Fruit fly (Drosophila melanogaster) whole organism, prepupa: Measurements from ENCODE around the gene spz4.

Source experiments
- Blimp-1 ChIP-seq: fragments of 200-800 bp; sonication (Bioruptor generic); optimal IDR thresholded peaks from 3 replicates; lab custom pipeline; 2017; ENCODE audit warnings: missing biosample characterization, missing genetic modification characterization, mild to moderate bottlenecking, moderate library complexity, missing genetic modification reagents
- CG11294 ChIP-seq: fragments of 200-800 bp; sonication (Bioruptor generic); IDR thresholded peaks from 2 replicates; pipeline ENCODE4 v1.3.6; 2022; ENCODE audit warnings: missing biosample characterization, missing genetic modification characterization
- CG11762 ChIP-seq: fragments of 200-800 bp; sonication (Bioruptor generic); optimal IDR thresholded peaks from 3 replicates; lab custom pipeline; 2016; ENCODE audit warnings: missing biosample characterization, missing genetic modification characterization; ENCODE audit not compliant: insufficient read depth
- CG1621 ChIP-seq: fragments of 200-800 bp; sonication (Bioruptor generic); optimal IDR thresholded peaks from 3 replicates; lab custom pipeline; 2018; ENCODE audit warnings: missing biosample characterization, mild to moderate bottlenecking, missing genetic modification characterization
- CG16779 ChIP-seq: fragments of 200-800 bp; sonication (Bioruptor generic); optimal IDR thresholded peaks from 3 replicates; lab custom pipeline; 2017; ENCODE audit warnings: missing biosample characterization, mild to moderate bottlenecking, missing genetic modification characterization
- CG3032 ChIP-seq: fragments of 200-800 bp; optimal IDR thresholded peaks from 2 replicates; lab custom pipeline; 2019; ENCODE audit warnings: missing biosample characterization, mild to moderate bottlenecking, missing genetic modification characterization, moderate library complexity
- CG31627 ChIP-seq: fragments of 200-800 bp; sonication (Bioruptor generic); optimal IDR thresholded peaks from 3 replicates; lab custom pipeline; 2016; ENCODE audit warnings: missing biosample characterization, missing genetic modification characterization
- CG32006 ChIP-seq: fragments of 200-800 bp; sonication (Bioruptor generic); optimal IDR thresholded peaks from 3 replicates; lab custom pipeline; 2017; ENCODE audit warnings: missing biosample characterization, mild to moderate bottlenecking, missing genetic modification characterization
- CG34406 ChIP-seq: fragments of 200-800 bp; sonication (Bioruptor generic); optimal IDR thresholded peaks from 3 replicates; lab custom pipeline; 2016; ENCODE audit warnings: missing biosample characterization, missing genetic modification characterization
- CG3919 ChIP-seq: fragments of 200-800 bp; sonication (Bioruptor generic); optimal IDR thresholded peaks from 3 replicates; lab custom pipeline; 2016; ENCODE audit warnings: missing biosample characterization, missing genetic modification characterization
- CG4318 ChIP-seq: fragments of 200-800 bp; sonication (Bioruptor generic); optimal IDR thresholded peaks from 3 replicates; lab custom pipeline; 2017; ENCODE audit warnings: missing biosample characterization, mild to moderate bottlenecking, missing genetic modification characterization
- CG6163 ChIP-seq: fragments of 200-800 bp; sonication (Bioruptor generic); IDR thresholded peaks from 3 replicates; pipeline ENCODE4 v1.3.6; 2022; ENCODE audit warnings: missing biosample characterization, missing genetic modification characterization
- CG6276 ChIP-seq: fragments of 200-800 bp; sonication (Bioruptor generic); optimal IDR thresholded peaks from 2 replicates; lab custom pipeline; 2017; ENCODE audit warnings: missing biosample characterization, mild to moderate bottlenecking, missing genetic modification characterization
- CG6792 ChIP-seq: fragments of 200-800 bp; sonication (Bioruptor generic); optimal IDR thresholded peaks from 3 replicates; lab custom pipeline; 2016; ENCODE audit warnings: missing biosample characterization, missing genetic modification characterization
- CG6854 ChIP-seq: fragments of 200-800 bp; sonication (Bioruptor generic); optimal IDR thresholded peaks from 2 replicates; lab custom pipeline; 2017; ENCODE audit warnings: missing biosample characterization, mild to moderate bottlenecking, missing genetic modification characterization
- CG7368 ChIP-seq: fragments of 200-800 bp; sonication (Bioruptor generic); optimal IDR thresholded peaks from 3 replicates; lab custom pipeline; 2016; ENCODE audit warnings: missing biosample characterization, missing genetic modification characterization
- CG8319 ChIP-seq: fragments of 200-800 bp; sonication (Bioruptor generic); optimal IDR thresholded peaks from 3 replicates; lab custom pipeline; 2016; ENCODE audit warnings: missing biosample characterization, missing genetic modification characterization
- CG8632 ChIP-seq: fragments of 200-800 bp; sonication (Bioruptor generic); optimal IDR thresholded peaks from 3 replicates; lab custom pipeline; 2016; ENCODE audit warnings: missing biosample characterization, missing genetic modification characterization
- CG9139 ChIP-seq: fragments of 200-800 bp; sonication (Bioruptor generic); optimal IDR thresholded peaks from 3 replicates; lab custom pipeline; 2017; ENCODE audit warnings: missing biosample characterization, mild to moderate bottlenecking, missing genetic modification characterization
- Eip75B ChIP-seq: fragments of 200-800 bp; sonication (Bioruptor generic); optimal IDR thresholded peaks from 3 replicates; lab custom pipeline; 2016; ENCODE audit warnings: missing biosample characterization, missing genetic modification characterization
- Eip78C ChIP-seq: fragments of 200-800 bp; sonication (Bioruptor generic); peaks from one replicate; lab custom pipeline; 2016; ENCODE audit warnings: missing biosample characterization, missing genetic modification characterization
- Eip93F ChIP-seq: fragments of 200-800 bp; sonication (Bioruptor generic); optimal IDR thresholded peaks from 2 replicates; lab custom pipeline; 2016; ENCODE audit warnings: missing biosample characterization, mild to moderate bottlenecking, missing genetic modification characterization
- Ets21C ChIP-seq: fragments of 200-800 bp; sonication (Bioruptor generic); optimal IDR thresholded peaks from 3 replicates; lab custom pipeline; 2016; ENCODE audit warnings: missing biosample characterization, missing genetic modification characterization
- Ets96B ChIP-seq: fragments of 200-800 bp; optimal IDR thresholded peaks from 2 replicates; lab custom pipeline; 2019; ENCODE audit warnings: missing biosample characterization, mild to moderate bottlenecking, missing genetic modification characterization, moderate library complexity
- Gug ChIP-seq: fragments of 200-800 bp; sonication (Bioruptor generic); IDR thresholded peaks from 2 replicates; pipeline ENCODE4 v1.3.6; 2022; ENCODE audit warnings: missing biosample characterization, missing genetic modification characterization
- Hr38 ChIP-seq: sonication (Bioruptor generic); optimal IDR thresholded peaks from 2 replicates; lab custom pipeline; 2016; ENCODE audit warnings: missing biosample characterization, missing genetic modification characterization
- Hr39 ChIP-seq: fragments of 200-800 bp; sonication (Bioruptor generic); optimal IDR thresholded peaks from 2 replicates; lab custom pipeline; 2016; ENCODE audit warnings: missing biosample characterization, missing genetic modification characterization
- Hr4 ChIP-seq: fragments of 200-800 bp; sonication (Bioruptor generic); optimal IDR thresholded peaks from 3 replicates; lab custom pipeline; 2016; ENCODE audit warnings: missing biosample characterization, missing genetic modification characterization
- Lpt ChIP-seq: fragments of 200-800 bp; sonication (Bioruptor generic); optimal IDR thresholded peaks from 3 replicates; lab custom pipeline; 2016; ENCODE audit warnings: missing biosample characterization, missing genetic modification characterization
- Met ChIP-seq: fragments of 200-800 bp; sonication (Bioruptor generic); optimal IDR thresholded peaks from 3 replicates; lab custom pipeline; 2016; ENCODE audit warnings: missing biosample characterization, missing genetic modification characterization
- OdsH ChIP-seq: fragments of 200-800 bp; sonication (Bioruptor generic); optimal IDR thresholded peaks from 3 replicates; lab custom pipeline; 2016; ENCODE audit warnings: missing biosample characterization, missing genetic modification characterization
- Smox ChIP-seq: fragments of 200-800 bp; sonication (Bioruptor generic); optimal IDR thresholded peaks from 3 replicates; lab custom pipeline; 2016; ENCODE audit warnings: missing biosample characterization, missing genetic modification characterization
- Sox102F ChIP-seq: fragments of 200-800 bp; sonication (Bioruptor generic); optimal IDR thresholded peaks from 2 replicates; lab custom pipeline; 2016; ENCODE audit warnings: missing biosample characterization, mild to moderate bottlenecking, missing genetic modification characterization
- Sox14 ChIP-seq: fragments of 200-800 bp; sonication (Bioruptor generic); optimal IDR thresholded peaks from 3 replicates; lab custom pipeline; 2016; ENCODE audit warnings: missing biosample characterization, missing genetic modification characterization
- Sox15 ChIP-seq: fragments of 200-800 bp; sonication (Bioruptor generic); optimal IDR thresholded peaks from 3 replicates; lab custom pipeline; 2016; ENCODE audit warnings: missing biosample characterization, missing genetic modification characterization
- achi ChIP-seq: fragments of 200-800 bp; sonication (Bioruptor generic); optimal IDR thresholded peaks from 3 replicates; lab custom pipeline; 2016; ENCODE audit warnings: missing biosample characterization, missing genetic modification characterization
- acj6 ChIP-seq: fragments of 200-800 bp; sonication (Bioruptor generic); optimal IDR thresholded peaks from 3 replicates; lab custom pipeline; 2016; ENCODE audit warnings: missing biosample characterization, missing genetic modification characterization
- cyc ChIP-seq: fragments of 200-800 bp; sonication (Bioruptor generic); optimal IDR thresholded peaks from 3 replicates; lab custom pipeline; 2016; ENCODE audit warnings: missing biosample characterization, missing genetic modification characterization
- dac ChIP-seq: fragments of 200-800 bp; sonication (Bioruptor generic); optimal IDR thresholded peaks from 2 replicates; lab custom pipeline; 2017; ENCODE audit warnings: missing biosample characterization, mild to moderate bottlenecking, missing genetic modification characterization
- dsx ChIP-seq: fragments of 200-800 bp; optimal IDR thresholded peaks from 3 replicates; lab custom pipeline; 2019; ENCODE audit warnings: missing biosample characterization, mild to moderate bottlenecking, missing genetic modification characterization, moderate library complexity; ENCODE audit not compliant: poor library complexity, severe bottlenecking
- eg ChIP-seq: fragments of 200-800 bp; sonication (Bioruptor generic); IDR thresholded peaks from 3 replicates; pipeline ENCODE4 v1.3.6; 2022; ENCODE audit warnings: missing biosample characterization, missing genetic modification characterization
- esn ChIP-seq: fragments of 200-800 bp; sonication (Bioruptor generic); optimal IDR thresholded peaks from 2 replicates; lab custom pipeline; 2016; ENCODE audit warnings: missing biosample characterization, mild to moderate bottlenecking, missing genetic modification characterization, moderate library complexity
- fd59A ChIP-seq: fragments of 200-800 bp; sonication (Bioruptor generic); optimal IDR thresholded peaks from 2 replicates; lab custom pipeline; 2017; ENCODE audit warnings: missing biosample characterization, mild to moderate bottlenecking, missing genetic modification characterization, missing genetic modification reagents
- fd85E ChIP-seq: fragments of 200-800 bp; sonication (Bioruptor generic); optimal IDR thresholded peaks from 3 replicates; lab custom pipeline; 2016; ENCODE audit warnings: missing biosample characterization, missing genetic modification characterization
- fkh ChIP-seq: fragments of 200-800 bp; sonication (Bioruptor generic); optimal IDR thresholded peaks from 3 replicates; lab custom pipeline; 2017; ENCODE audit warnings: missing biosample characterization, mild to moderate bottlenecking, missing genetic modification characterization, moderate library complexity
- lz ChIP-seq: fragments of 200-800 bp; sonication (Bioruptor generic); optimal IDR thresholded peaks from 3 replicates; lab custom pipeline; 2016; ENCODE audit warnings: missing biosample characterization, missing genetic modification characterization
- net ChIP-seq: fragments of 200-800 bp; sonication (Bioruptor generic); optimal IDR thresholded peaks from 3 replicates; lab custom pipeline; 2016; ENCODE audit warnings: missing biosample characterization, missing genetic modification characterization
- pdm3 ChIP-seq: fragments of 200-800 bp; sonication (Bioruptor generic); optimal IDR thresholded peaks from 3 replicates; lab custom pipeline; 2016; ENCODE audit warnings: missing biosample characterization, missing genetic modification characterization
- salr ChIP-seq, 2 experiments: fragments of 200-800 bp; sonication (Bioruptor generic); optimal IDR thresholded peaks; 3 replicates each; lab custom pipeline; 2016 to 2018; ENCODE audit warnings: missing biosample characterization in 2 of 2, missing genetic modification characterization in 2 of 2, mild to moderate bottlenecking in 1 of 2
- ss ChIP-seq, 2 experiments: fragments of 200-800 bp; sonication (Bioruptor generic); optimal IDR thresholded peaks; 2 replicates in 1 of 2; 3 replicates in 1 of 2; lab custom pipeline; 2017 to 2018; ENCODE audit warnings: mild to moderate bottlenecking in 2 of 2, missing biosample characterization in 2 of 2, missing genetic modification characterization in 2 of 2, moderate library complexity in 1 of 2
- svp ChIP-seq: fragments of 200-800 bp; sonication (Bioruptor generic); peaks from one replicate; lab custom pipeline; 2016; ENCODE audit warnings: missing biosample characterization, missing genetic modification characterization
- topi ChIP-seq: fragments of 200-800 bp; sonication (Bioruptor generic); optimal IDR thresholded peaks from 3 replicates; lab custom pipeline; 2016; ENCODE audit warnings: missing biosample characterization, missing genetic modification characterization
- vri ChIP-seq: fragments of 200-800 bp; sonication (Bioruptor generic); optimal IDR thresholded peaks from 3 replicates; lab custom pipeline; 2016; ENCODE audit warnings: missing biosample characterization, mild to moderate bottlenecking, missing genetic modification characterization

Gene spz4

DNA sequence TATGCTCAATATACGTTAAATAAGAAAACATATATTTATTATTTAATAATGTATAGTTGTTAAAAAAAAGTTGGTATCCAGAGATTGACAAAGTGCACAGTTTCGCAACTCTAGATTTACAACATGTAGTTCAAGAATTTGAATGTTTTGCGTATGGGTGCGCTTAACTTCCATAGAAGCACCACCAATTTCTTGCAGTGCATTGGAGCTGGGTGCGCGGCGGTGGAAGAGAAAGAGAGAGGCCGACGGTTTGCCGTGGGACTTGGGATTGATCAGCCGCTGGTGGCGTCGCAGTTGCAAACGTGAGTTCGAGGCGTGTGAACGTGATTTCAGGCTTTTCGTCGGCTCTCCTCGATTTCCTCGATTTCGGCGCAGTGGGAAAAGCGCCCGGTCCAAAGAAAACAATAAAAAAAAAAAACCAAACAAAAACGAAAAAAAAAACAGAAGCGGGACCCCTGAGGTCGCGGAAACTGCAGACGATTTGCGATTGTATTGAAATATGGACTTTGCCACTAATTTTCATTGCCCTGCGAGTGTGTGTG lies at the start of gene spz4:
TSS of gene spz4 (plus strand) at position 289 of the 542 bp plus-strand sequence.
- peak; percentile 11 for TF ChIP-seq esn (GFP tag; lab: Kevin White, UChicago)
- peak; percentile 6 for TF ChIP-seq CG8632 (GFP tag; lab: Kevin White, UChicago)
- TF ChIP-seq Lpt (GFP tag; lab: Kevin White, UChicago) = no peak
- TF ChIP-seq Sox14 = no peak
- no peak for TF ChIP-seq fd59A (GFP tag; lab: Kevin White, UChicago)
- TF ChIP-seq CG34406 (GFP tag; lab: Kevin White, UChicago) = peak; percentile 20
- no peak for TF ChIP-seq Ets96B (tag; lab: Kevin White, UChicago)
- no peak for TF ChIP-seq CG6163 (GFP tag; lab: Robert Waterston, UW)
- peak; percentile 74 for TF ChIP-seq CG32006
- no peak for TF ChIP-seq Eip75B (GFP tag; lab: Kevin White, UChicago)
- no peak for TF ChIP-seq dac (GFP tag; lab: Kevin White, UChicago)
- TF ChIP-seq Met (GFP tag; lab: Kevin White, UChicago) = no peak
- TF ChIP-seq Blimp-1 (GFP tag; lab: Kevin White, UChicago) = no peak
- TF ChIP-seq CG16779 = no peak
- peak in 1 of 2 experiments; percentile 28 for TF ChIP-seq salr (GFP tag; optimal IDR thresholded peaks at IDR 0.05; lab: Kevin White, UChicago)
- no peak for TF ChIP-seq net (GFP tag; lab: Kevin White, UChicago)
- TF ChIP-seq Sox15 = no peak
- no peak for TF ChIP-seq CG11762
- TF ChIP-seq fd85E = no peak
- no peak for TF ChIP-seq vri (GFP tag; lab: Kevin White, UChicago)
- TF ChIP-seq CG7368 (GFP tag; lab: Kevin White, UChicago) = no peak
- no peak for TF ChIP-seq Ets21C (GFP tag; lab: Kevin White, UChicago)
- peak; percentile 31 for TF ChIP-seq Hr4 (GFP tag; lab: Kevin White, UChicago)
- no peak for TF ChIP-seq lz (GFP tag; lab: Kevin White, UChicago)
- TF ChIP-seq acj6 (GFP tag; lab: Kevin White, UChicago) = peak; percentile 18
- no peak for TF ChIP-seq CG6854 (GFP tag; lab: Kevin White, UChicago)
- TF ChIP-seq pdm3 (GFP tag; lab: Kevin White, UChicago) = no peak
- TF ChIP-seq CG4318 (GFP tag; lab: Kevin White, UChicago) = peak; percentile 20
- peak; percentile 45; the same call in 1 of the 2 replicates for TF ChIP-seq CG11294 (GFP tag; lab: Robert Waterston, UW)
- TF ChIP-seq cyc = no peak
- TF ChIP-seq CG3032 (tag; lab: Kevin White, UChicago) = no peak
- TF ChIP-seq Sox102F (GFP tag; lab: Kevin White, UChicago) = no peak
- TF ChIP-seq CG3919 = peak; percentile 9
- TF ChIP-seq CG8319 (GFP tag; lab: Kevin White, UChicago) = no peak
- TF ChIP-seq CG6792 (GFP tag; lab: Kevin White, UChicago) = peak; percentile 15
- no peak for TF ChIP-seq fkh (GFP tag; lab: Kevin White, UChicago)
- TF ChIP-seq eg = peak; percentile 65
- no peak for TF ChIP-seq CG9139
- TF ChIP-seq OdsH (GFP tag; lab: Kevin White, UChicago) = peak; percentile 27
- TF ChIP-seq svp (GFP tag; lab: Kevin White, UChicago) = peak; percentile 19
- TF ChIP-seq Eip78C (GFP tag; lab: Kevin White, UChicago) = no peak
- TF ChIP-seq CG6276 (GFP tag; lab: Kevin White, UChicago) = peak; percentile 16
- TF ChIP-seq achi = no peak
- TF ChIP-seq Gug (GFP tag; lab: Robert Waterston, UW) = no peak
- TF ChIP-seq Hr38 (GFP tag; lab: Kevin White, UChicago) = no peak
- no peak for TF ChIP-seq Smox (GFP tag; lab: Kevin White, UChicago)
- no peak for TF ChIP-seq Hr39
- no peak for TF ChIP-seq CG1621 (tag; lab: Kevin White, UChicago)
- no peak for TF ChIP-seq dsx (GFP tag; lab: Kevin White, UChicago)
- TF ChIP-seq Eip93F (GFP tag; lab: Kevin White, UChicago) = no peak
- no peak for TF ChIP-seq CG31627 (GFP tag; lab: Kevin White, UChicago)
- no peak for TF ChIP-seq topi
- TF ChIP-seq ss (GFP tag; optimal IDR thresholded peaks at IDR 0.05; lab: Kevin White, UChicago) = no peak
